1 fruit fly cellular context compared by ENCODE assay signal in the genomic region with DNA sequence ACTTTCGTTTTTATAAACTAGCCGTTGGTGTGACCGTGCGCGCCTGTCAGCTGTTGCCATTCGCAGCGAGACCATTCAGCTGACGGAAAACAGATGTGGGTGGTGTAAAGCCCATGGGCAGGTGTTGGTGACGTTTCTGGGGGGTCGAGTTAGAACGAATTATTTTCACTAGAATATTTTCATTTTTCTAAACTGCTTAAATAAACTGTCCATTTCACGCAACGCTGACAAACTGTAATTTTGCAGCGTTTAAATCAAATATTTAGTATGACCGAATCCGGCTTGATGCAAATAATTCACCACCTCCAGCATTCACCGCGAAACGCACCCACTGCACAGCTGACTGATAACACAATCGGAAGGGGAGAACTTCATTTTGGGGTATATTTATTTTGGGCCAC.
TF ChIP-seq lines count a peak whose summit lies in the region.

A gene (minus strand): TSS at position 199 of the 401 bp plus-strand sequence.
A gene (plus strand): TSS at position 261 of the 401 bp plus-strand sequence.

TF ChIP-seq in whole organism, embryonic, 481 proteins besides CTCF, POLR2A, EP300 and RAD21 (continued from another document and continues in another):
- TF ChIP-seq pnt (GFP tag; optimal IDR thresholded peaks at IDR 0.05; lab: Kevin White, UChicago), result peak; percentile 87
- TF ChIP-seq CG15696 (tag; optimal IDR thresholded peaks at IDR 0.05; lab: Kevin White, UChicago), result peak; percentile 20
- TF ChIP-seq CG9609 (GFP tag; optimal IDR thresholded peaks at IDR 0.05; lab: Kevin White, UChicago), result peak; percentile 95
- TF ChIP-seq CG33213 (GFP tag; optimal IDR thresholded peaks at IDR 0.05; lab: Kevin White, UChicago), result peak; percentile 86
- peak; percentile 95 for TF ChIP-seq Antp (GFP tag; optimal IDR thresholded peaks at IDR 0.05; lab: Kevin White, UChicago)
- peak; percentile 93 for TF ChIP-seq CG1603 (tag; optimal IDR thresholded peaks at IDR 0.05; lab: Kevin White, UChicago)
- TF ChIP-seq exex (tag; optimal IDR thresholded peaks at IDR 0.05; lab: Kevin White, UChicago), result peak; percentile 59
- TF ChIP-seq Taf1 (GFP tag; IDR thresholded peaks at IDR 0.05; lab: Robert Waterston, UW), result peak; percentile 84
- TF ChIP-seq Oaz (GFP tag; IDR thresholded peaks at IDR 0.05; lab: Robert Waterston, UW), result peak; percentile 68
- TF ChIP-seq CG2116 (GFP tag; optimal IDR thresholded peaks at IDR 0.05; lab: Kevin White, UChicago), result peak; percentile 73
- peak; percentile 88 for TF ChIP-seq Sox102F (GFP tag; optimal IDR thresholded peaks at IDR 0.05; lab: Kevin White, UChicago)
- TF ChIP-seq dmrt11E (tag; optimal IDR thresholded peaks at IDR 0.05; lab: Kevin White, UChicago), result peak; percentile 57
- TF ChIP-seq vnd (GFP tag; IDR thresholded peaks at IDR 0.05; lab: Robert Waterston, UW; ENCODE audit: partially characterized antibody), result no peak
- peak; percentile 46 for TF ChIP-seq CG31388 (GFP tag; optimal IDR thresholded peaks at IDR 0.05; lab: Kevin White, UChicago)
- TF ChIP-seq Gug (GFP tag; IDR thresholded peaks at IDR 0.05; lab: Robert Waterston, UW), result peak; percentile 93
- peak; percentile 80 for TF ChIP-seq vfl (GFP tag; optimal IDR thresholded peaks at IDR 0.05; lab: Kevin White, UChicago)
- TF ChIP-seq CG34224 (GFP tag; IDR thresholded peaks at IDR 0.05; lab: Robert Waterston, UW; ENCODE audit: partially characterized antibody), result no peak
- TF ChIP-seq lbe (GFP tag; optimal IDR thresholded peaks at IDR 0.05; lab: Kevin White, UChicago), result peak; percentile 82
- no peak for TF ChIP-seq hth (optimal IDR thresholded peaks at IDR 0.05; lab: Kevin White, UChicago)
- peak; percentile 94 for TF ChIP-seq Rfx (GFP tag; IDR thresholded peaks at IDR 0.05; lab: Robert Waterston, UW)
- peak; percentile 74 for TF ChIP-seq ap (GFP tag; IDR thresholded peaks at IDR 0.05; lab: Robert Waterston, UW)
- peak; percentile 29; the same call in 1 of the 2 replicates for TF ChIP-seq ham (GFP tag; IDR thresholded peaks at IDR 0.05; lab: Robert Waterston, UW)
- TF ChIP-seq onecut (GFP tag; IDR thresholded peaks at IDR 0.05; lab: Robert Waterston, UW), result peak; percentile 61
- TF ChIP-seq CG7987 (GFP tag; optimal IDR thresholded peaks at IDR 0.05; lab: Kevin White, UChicago), result peak; percentile 41
- TF ChIP-seq ATbp (GFP tag; optimal IDR thresholded peaks at IDR 0.05; lab: Kevin White, UChicago), result peak; percentile 72
- TF ChIP-seq Dek (tag; optimal IDR thresholded peaks at IDR 0.05; lab: Kevin White, UChicago), result peak; percentile 62
- peak; percentile 88 for TF ChIP-seq sisA (GFP tag; IDR thresholded peaks at IDR 0.05; lab: Robert Waterston, UW)
- no peak for TF ChIP-seq Bgb (GFP tag; IDR thresholded peaks at IDR 0.05; lab: Robert Waterston, UW; ENCODE audit: partially characterized antibody)
- TF ChIP-seq CG3726 (GFP tag; IDR thresholded peaks at IDR 0.05; lab: Robert Waterston, UW), result peak; percentile 79; the same call in 1 of the 3 replicates
- TF ChIP-seq CG11723 (GFP tag; optimal IDR thresholded peaks at IDR 0.05; lab: Kevin White, UChicago), result peak; percentile 62
- TF ChIP-seq Meics (GFP tag; optimal IDR thresholded peaks at IDR 0.05; lab: Kevin White, UChicago), result peak; percentile 85
- no peak for TF ChIP-seq eve (GFP tag; optimal IDR thresholded peaks at IDR 0.05; lab: Kevin White, UChicago)
- TF ChIP-seq tup (GFP tag; optimal IDR thresholded peaks at IDR 0.05; lab: Kevin White, UChicago), result peak; percentile 73
- TF ChIP-seq CG9817 (tag; optimal IDR thresholded peaks at IDR 0.05; lab: Kevin White, UChicago), result peak; percentile 78
- TF ChIP-seq CG11456 (GFP tag; IDR thresholded peaks at IDR 0.05; lab: Robert Waterston, UW), result peak; percentile 93
- peak; percentile 59 for TF ChIP-seq Usf (GFP tag; optimal IDR thresholded peaks at IDR 0.05; lab: Kevin White, UChicago)
- TF ChIP-seq Dfd (GFP tag; optimal IDR thresholded peaks at IDR 0.05; lab: Kevin White, UChicago), result no peak
- TF ChIP-seq Rx (GFP tag; IDR thresholded peaks at IDR 0.05; lab: Robert Waterston, UW), result peak; percentile 90
- TF ChIP-seq CG12659 (GFP tag; optimal IDR thresholded peaks at IDR 0.05; lab: Kevin White, UChicago), result peak; percentile 90
- peak; percentile 94 for TF ChIP-seq mam (GFP tag; optimal IDR thresholded peaks at IDR 0.05; lab: Kevin White, UChicago)
- peak; percentile 72 for TF ChIP-seq Fer3 (tag; optimal IDR thresholded peaks at IDR 0.05; lab: Kevin White, UChicago)
- TF ChIP-seq CG6254 (GFP tag; optimal IDR thresholded peaks at IDR 0.05; lab: Kevin White, UChicago), result peak; percentile 68
- peak; percentile 72 for TF ChIP-seq scrt (GFP tag; optimal IDR thresholded peaks at IDR 0.05; lab: Kevin White, UChicago)
- peak; percentile 82 for TF ChIP-seq CG1792 (GFP tag; optimal IDR thresholded peaks at IDR 0.05; lab: Kevin White, UChicago)
- peak; percentile 78 for TF ChIP-seq grau (tag; optimal IDR thresholded peaks at IDR 0.05; lab: Kevin White, UChicago)
- 0 out of 2 replicates have a peak, but pooled peaks have one; percentile 33 for TF ChIP-seq Lim3 (GFP tag; IDR thresholded peaks at IDR 0.05; lab: Robert Waterston, UW)
- no peak for TF ChIP-seq run (tag; optimal IDR thresholded peaks at IDR 0.05; lab: Kevin White, UChicago)
- peak; percentile 70 for TF ChIP-seq gsb (GFP tag; IDR thresholded peaks at IDR 0.05; lab: Robert Waterston, UW)
- peak; percentile 91 for TF ChIP-seq ttk (GFP tag; IDR thresholded peaks at IDR 0.05; lab: Robert Waterston, UW)
- TF ChIP-seq sr (GFP tag; IDR thresholded peaks at IDR 0.05; lab: Robert Waterston, UW), result peak; percentile 92
- TF ChIP-seq en (GFP tag; optimal IDR thresholded peaks at IDR 0.05; lab: Kevin White, UChicago), result peak; percentile 24
- peak; percentile 82 for TF ChIP-seq PHDP (tag; optimal IDR thresholded peaks at IDR 0.05; lab: Kevin White, UChicago)
- no peak; the same call in 1 of the 2 replicates for TF ChIP-seq amos (GFP tag; IDR thresholded peaks at IDR 0.05; lab: Robert Waterston, UW; ENCODE audit: partially characterized antibody)
- peak; percentile 41 for TF ChIP-seq CG6683 (GFP tag; optimal IDR thresholded peaks at IDR 0.05; lab: Kevin White, UChicago)
- peak; percentile 84 for TF ChIP-seq Hr3 (GFP tag; optimal IDR thresholded peaks at IDR 0.05; lab: Kevin White, UChicago)
- peak; percentile 83 for TF ChIP-seq fu2 (GFP tag; optimal IDR thresholded peaks at IDR 0.05; lab: Kevin White, UChicago)
- TF ChIP-seq CG10462 (GFP tag; optimal IDR thresholded peaks at IDR 0.05; lab: Kevin White, UChicago), result peak; percentile 53
- TF ChIP-seq Neu2 (GFP tag; optimal IDR thresholded peaks at IDR 0.05; lab: Kevin White, UChicago; ENCODE audit: borderline replicate concordance), result peak; percentile 62
- peak; percentile 78 for TF ChIP-seq CG10209 (GFP tag; optimal IDR thresholded peaks at IDR 0.05; lab: Kevin White, UChicago)
- TF ChIP-seq nmo (GFP tag; optimal IDR thresholded peaks at IDR 0.05; lab: Kevin White, UChicago), result peak; percentile 87
- TF ChIP-seq Kr (GFP tag; optimal IDR thresholded peaks at IDR 0.05; lab: Kevin White, UChicago), result no peak
- TF ChIP-seq CG13624 (GFP tag; optimal IDR thresholded peaks at IDR 0.05; lab: Kevin White, UChicago), result peak; percentile 92
- peak; percentile 90 for TF ChIP-seq pzg (GFP tag; optimal IDR thresholded peaks at IDR 0.05; lab: Kevin White, UChicago)
- peak; percentile 90 for TF ChIP-seq Hsf (GFP tag; optimal IDR thresholded peaks at IDR 0.05; lab: Kevin White, UChicago)
- TF ChIP-seq HmgD (GFP tag; optimal IDR thresholded peaks at IDR 0.05; lab: Kevin White, UChicago), result peak; percentile 86
- no peak for TF ChIP-seq fru (optimal IDR thresholded peaks at IDR 0.05; lab: Kevin White, UChicago)
- TF ChIP-seq bbx (GFP tag; IDR thresholded peaks at IDR 0.05; lab: Robert Waterston, UW; ENCODE audit: partially characterized antibody), result no peak
- peak; percentile 41 for TF ChIP-seq CG1233 (GFP tag; optimal IDR thresholded peaks at IDR 0.05; lab: Kevin White, UChicago)
- no peak for TF ChIP-seq CG2129 (GFP tag; IDR thresholded peaks at IDR 0.05; lab: Robert Waterston, UW; ENCODE audit: partially characterized antibody)
- peak; percentile 90 for TF ChIP-seq HmgZ (tag; optimal IDR thresholded peaks at IDR 0.05; lab: Kevin White, UChicago)
- peak; percentile 79 for TF ChIP-seq CG2678 (tag; optimal IDR thresholded peaks at IDR 0.05; lab: Kevin White, UChicago)
- TF ChIP-seq CG34376 (GFP tag; optimal IDR thresholded peaks at IDR 0.05; lab: Kevin White, UChicago), result peak; percentile 72
- peak; percentile 83 for TF ChIP-seq CG11085 (GFP tag; IDR thresholded peaks at IDR 0.05; lab: Robert Waterston, UW)
- TF ChIP-seq CG3281 (GFP tag; optimal IDR thresholded peaks at IDR 0.05; lab: Kevin White, UChicago), result peak; percentile 82
- peak; percentile 80 for TF ChIP-seq ems (GFP tag; optimal IDR thresholded peaks at IDR 0.05; lab: Kevin White, UChicago)
- peak; percentile 90 for TF ChIP-seq ind (GFP tag; optimal IDR thresholded peaks at IDR 0.05; lab: Kevin White, UChicago)
- TF ChIP-seq Med (GFP tag; lab: Kevin White, UChicago), result peak; percentile 99
- TF ChIP-seq kni (GFP tag; optimal IDR thresholded peaks at IDR 0.05; lab: Kevin White, UChicago), result peak; percentile 26
- TF ChIP-seq Nf-YC (tag; optimal IDR thresholded peaks at IDR 0.05; lab: Kevin White, UChicago), result peak; percentile 55
- TF ChIP-seq CG3407 (GFP tag; optimal IDR thresholded peaks at IDR 0.05; lab: Kevin White, UChicago), result peak; percentile 59
- TF ChIP-seq otp (GFP tag; IDR thresholded peaks at IDR 0.05; lab: Robert Waterston, UW), result peak; percentile 88
- peak; percentile 87 for TF ChIP-seq CG14050 (GFP tag; IDR thresholded peaks at IDR 0.05; lab: Robert Waterston, UW)
- TF ChIP-seq Doc3 (GFP tag; IDR thresholded peaks at IDR 0.05; lab: Robert Waterston, UW; ENCODE audit: partially characterized antibody), result 0 out of 3 replicates have a peak, but pooled peaks have one; percentile 33
- peak; percentile 80; the same call in 2 of the 3 replicates for TF ChIP-seq CG2199 (GFP tag; IDR thresholded peaks at IDR 0.05; lab: Robert Waterston, UW)
- TF ChIP-seq CG8281 (tag; optimal IDR thresholded peaks at IDR 0.05; lab: Kevin White, UChicago), result peak; percentile 42
- TF ChIP-seq CG8765 (GFP tag; IDR thresholded peaks at IDR 0.05; lab: Robert Waterston, UW), result peak; percentile 54; the same call in 1 of the 2 replicates
- peak; percentile 76 for TF ChIP-seq yki (optimal IDR thresholded peaks at IDR 0.05; lab: Kevin White, UChicago)
- TF ChIP-seq Pdp1 (GFP tag; optimal IDR thresholded peaks at IDR 0.05; lab: Kevin White, UChicago), result peak; percentile 86 to 89
- TF ChIP-seq vvl (GFP tag; IDR thresholded peaks at IDR 0.05; lab: Robert Waterston, UW), result peak; percentile 94
- TF ChIP-seq CG12071 (GFP tag; optimal IDR thresholded peaks at IDR 0.05; lab: Kevin White, UChicago), result peak; percentile 58
- peak; percentile 87 for TF ChIP-seq esg (GFP tag; conservative IDR thresholded peaks at IDR 0.05; lab: Robert Waterston, UW)
- peak; percentile 74 for TF ChIP-seq tio (GFP tag; optimal IDR thresholded peaks at IDR 0.05; lab: Kevin White, UChicago)
- TF ChIP-seq so (GFP tag; IDR thresholded peaks at IDR 0.05; lab: Robert Waterston, UW), result peak; percentile 67; the same call in 1 of the 3 replicates
- TF ChIP-seq CG18262 (tag; optimal IDR thresholded peaks at IDR 0.05; lab: Kevin White, UChicago), result peak; percentile 73
- peak; percentile 87 for TF ChIP-seq Xrp1 (GFP tag; IDR thresholded peaks at IDR 0.05; lab: Robert Waterston, UW)
- TF ChIP-seq stwl (tag; optimal IDR thresholded peaks at IDR 0.05; lab: Kevin White, UChicago), result peak; percentile 64
- peak; percentile 90 for TF ChIP-seq Ptx1 (GFP tag; IDR thresholded peaks at IDR 0.05; lab: Robert Waterston, UW)
- TF ChIP-seq disco-r (GFP tag; optimal IDR thresholded peaks at IDR 0.05; lab: Kevin White, UChicago), result peak; percentile 79
- TF ChIP-seq gfzf (GFP tag; optimal IDR thresholded peaks at IDR 0.05; lab: Kevin White, UChicago), result peak; percentile 77
- TF ChIP-seq CG13287 (GFP tag; IDR thresholded peaks at IDR 0.05; lab: Robert Waterston, UW; ENCODE audit: partially characterized antibody), result peak; percentile 25; the same call in 1 of the 2 replicates
- TF ChIP-seq CG30431 (GFP tag; optimal IDR thresholded peaks at IDR 0.05; lab: Kevin White, UChicago), result peak; percentile 72
- TF ChIP-seq H2.0 (GFP tag; IDR thresholded peaks at IDR 0.05; lab: Robert Waterston, UW), result peak; percentile 88
- TF ChIP-seq CG13775 (GFP tag; optimal IDR thresholded peaks at IDR 0.05; lab: Kevin White, UChicago), result peak; percentile 81
- peak; percentile 88 for TF ChIP-seq Atf6 (GFP tag; IDR thresholded peaks at IDR 0.05; lab: Robert Waterston, UW)
- peak; percentile 89 for TF ChIP-seq NC2β (GFP tag; optimal IDR thresholded peaks at IDR 0.05; lab: Kevin White, UChicago)
- TF ChIP-seq cas (GFP tag; IDR thresholded peaks at IDR 0.05; lab: Robert Waterston, UW), result peak; percentile 67
- TF ChIP-seq Asciz (GFP tag; optimal IDR thresholded peaks at IDR 0.05; lab: Kevin White, UChicago), result peak; percentile 58
- TF ChIP-seq cg (GFP tag; optimal IDR thresholded peaks at IDR 0.05; lab: Kevin White, UChicago), result no peak
- peak; percentile 52 for TF ChIP-seq CG2202 (tag; optimal IDR thresholded peaks at IDR 0.05; lab: Kevin White, UChicago)
- peak; percentile 70 for TF ChIP-seq CG11504 (tag; optimal IDR thresholded peaks at IDR 0.05; lab: Kevin White, UChicago)
- TF ChIP-seq crp (GFP tag; optimal IDR thresholded peaks at IDR 0.05; lab: Kevin White, UChicago), result peak; percentile 100
- peak; percentile 62 for TF ChIP-seq psq (GFP tag; optimal IDR thresholded peaks at IDR 0.05; lab: Kevin White, UChicago)
- TF ChIP-seq usp (GFP tag; optimal IDR thresholded peaks at IDR 0.05; lab: Kevin White, UChicago), result no peak
- TF ChIP-seq wek (GFP tag; optimal IDR thresholded peaks at IDR 0.05; lab: Kevin White, UChicago), result peak; percentile 13
- no peak for TF ChIP-seq CG6791 (GFP tag; IDR thresholded peaks at IDR 0.05; lab: Robert Waterston, UW; ENCODE audit: partially characterized antibody)
- 0 out of 3 replicates have a peak, but pooled peaks have one; percentile 37 for TF ChIP-seq knrl (GFP tag; IDR thresholded peaks at IDR 0.05; lab: Robert Waterston, UW; ENCODE audit: partially characterized antibody)
- no peak for TF ChIP-seq pfk (GFP tag; optimal IDR thresholded peaks at IDR 0.05; lab: Kevin White, UChicago)
- TF ChIP-seq CG9437 (GFP tag; optimal IDR thresholded peaks at IDR 0.05; lab: Kevin White, UChicago), result peak; percentile 23
- peak; percentile 77 for TF ChIP-seq Bdp1 (GFP tag; optimal IDR thresholded peaks at IDR 0.05; lab: Kevin White, UChicago)
- peak; percentile 75 for TF ChIP-seq CG17612 (GFP tag; IDR thresholded peaks at IDR 0.05; lab: Robert Waterston, UW)
- peak; percentile 75 for TF ChIP-seq CG11695 (GFP tag; IDR thresholded peaks at IDR 0.05; lab: Robert Waterston, UW)
- TF ChIP-seq az2 (GFP tag; optimal IDR thresholded peaks at IDR 0.05; lab: Kevin White, UChicago), result peak; percentile 83
- TF ChIP-seq da (GFP tag; optimal IDR thresholded peaks at IDR 0.05; lab: Kevin White, UChicago), result peak; percentile 89
